Fruit fly (Drosophila melanogaster): Measurements from ENCODE around the gene lft.

lft gene

DNA sequence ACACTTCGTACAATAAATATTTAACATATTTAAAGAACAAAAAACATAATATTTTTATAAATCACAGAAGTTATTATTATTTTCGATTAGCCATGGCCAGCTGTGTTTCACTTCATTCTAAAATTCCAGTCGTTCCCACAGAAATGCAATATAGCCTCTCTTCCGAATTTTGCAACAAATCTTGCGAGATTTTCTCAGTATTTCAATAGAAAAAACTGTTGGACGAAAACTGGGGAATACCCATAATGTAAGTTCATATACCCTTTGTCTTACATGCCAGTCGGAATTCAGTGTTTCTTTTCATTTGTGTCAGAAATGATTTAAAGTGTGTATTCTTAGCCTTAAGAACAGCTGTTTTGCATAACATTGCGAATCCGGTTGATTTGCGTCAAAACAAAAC, 7.8 kb upstream of the lft start, which contains the start of the genes CtsL4 and ClpP (continued):
- TF ChIP-seq CG14441 (GFP tag; IDR thresholded peaks at IDR 0.05): no peak
- TF ChIP-seq CG15479 (GFP tag; optimal IDR thresholded peaks at IDR 0.05): peak; percentile 76
- peak; percentile 67 for TF ChIP-seq CG14710 (tag; optimal IDR thresholded peaks at IDR 0.05)
- TF ChIP-seq CG2889 (GFP tag; IDR thresholded peaks at IDR 0.05): no peak
- TF ChIP-seq CG12659 (GFP tag; optimal IDR thresholded peaks at IDR 0.05): peak; percentile 76
- peak; percentile 53 for TF ChIP-seq CG15514 (GFP tag; optimal IDR thresholded peaks at IDR 0.05)
- no peak for TF ChIP-seq unpg (GFP tag; optimal IDR thresholded peaks at IDR 0.05)
- TF ChIP-seq sqz (GFP tag; optimal IDR thresholded peaks at IDR 0.05): no peak
- TF ChIP-seq vfl (GFP tag; optimal IDR thresholded peaks at IDR 0.05): peak; percentile 43
- no peak for TF ChIP-seq CG11696 (GFP tag; IDR thresholded peaks at IDR 0.05)
- TF ChIP-seq H2.0 (GFP tag; IDR thresholded peaks at IDR 0.05): no peak
- TF ChIP-seq Blimp-1 (GFP tag; optimal IDR thresholded peaks at IDR 0.05): no peak
- TF ChIP-seq Dfd (GFP tag; optimal IDR thresholded peaks at IDR 0.05): no peak
- TF ChIP-seq NFAT (GFP tag; IDR thresholded peaks at IDR 0.05): no peak
- no peak for TF ChIP-seq CG7987 (GFP tag; optimal IDR thresholded peaks at IDR 0.05)
- TF ChIP-seq CG17802 (tag; optimal IDR thresholded peaks at IDR 0.05): peak; percentile 94
- TF ChIP-seq CG4424 (GFP tag; optimal IDR thresholded peaks at IDR 0.05): peak; percentile 35
- peak; percentile 72 for TF ChIP-seq pzg (GFP tag; optimal IDR thresholded peaks at IDR 0.05)
- peak; percentile 11 for TF ChIP-seq CG7786 (GFP tag; optimal IDR thresholded peaks at IDR 0.05)
- no peak for TF ChIP-seq tna (GFP tag; IDR thresholded peaks at IDR 0.05; ENCODE audit: partially characterized antibody)
- TF ChIP-seq Asciz (GFP tag; optimal IDR thresholded peaks at IDR 0.05): no peak
- TF ChIP-seq prd (optimal IDR thresholded peaks at IDR 0.05): no peak
- peak; percentile 67; the same call in 2 of the 3 replicates for TF ChIP-seq prd (GFP tag; IDR thresholded peaks at IDR 0.05)
- TF ChIP-seq wor (GFP tag; IDR thresholded peaks at IDR 0.05): no peak
- peak; percentile 20 for TF ChIP-seq Max (GFP tag; optimal IDR thresholded peaks at IDR 0.05)
- peak; percentile 78 for TF ChIP-seq CG8290 (GFP tag; optimal IDR thresholded peaks at IDR 0.05)
- peak in 1 of 2 experiments; percentile 14 for TF ChIP-seq CG8290 (tag; optimal IDR thresholded peaks at IDR 0.05)
- peak; percentile 15 for TF ChIP-seq Myb (GFP tag; optimal IDR thresholded peaks at IDR 0.05)
- no peak for TF ChIP-seq ERR (GFP tag; optimal IDR thresholded peaks at IDR 0.05)
- TF ChIP-seq Hey (tag; optimal IDR thresholded peaks at IDR 0.05): no peak
- peak; percentile 37 for TF ChIP-seq CG13775 (GFP tag; optimal IDR thresholded peaks at IDR 0.05)
- no peak for TF ChIP-seq Dad (GFP tag; optimal IDR thresholded peaks at IDR 0.05)
- TF ChIP-seq CG12744 (GFP tag; optimal IDR thresholded peaks at IDR 0.05): no peak
- no peak for TF ChIP-seq exex (tag; optimal IDR thresholded peaks at IDR 0.05)
- peak; percentile 49 for TF ChIP-seq ind (GFP tag; optimal IDR thresholded peaks at IDR 0.05)
- TF ChIP-seq CG8388 (GFP tag; optimal IDR thresholded peaks at IDR 0.05): peak; percentile 68
- no peak for TF ChIP-seq CG12769 (tag; optimal IDR thresholded peaks at IDR 0.05)
- TF ChIP-seq CG10462 (GFP tag; optimal IDR thresholded peaks at IDR 0.05): no peak
- no peak for TF ChIP-seq Trl (optimal IDR thresholded peaks at IDR 0.05)
- TF ChIP-seq Trl (GFP tag; optimal IDR thresholded peaks at IDR 0.05): peak; percentile 8
- TF ChIP-seq CG10321 (GFP tag; IDR thresholded peaks at IDR 0.05): no peak
- TF ChIP-seq Taf1 (GFP tag; IDR thresholded peaks at IDR 0.05): no peak
- no peak for TF ChIP-seq Deaf1 (tag; optimal IDR thresholded peaks at IDR 0.05)
- TF ChIP-seq CG31224 (GFP tag; IDR thresholded peaks at IDR 0.05): no peak
- no peak; the same call in 2 of the 3 replicates for TF ChIP-seq croc (GFP tag; conservative IDR thresholded peaks at IDR 0.05)
- peak; percentile 37 for TF ChIP-seq Six4 (GFP tag; optimal IDR thresholded peaks at IDR 0.05)
- peak; percentile 34 for TF ChIP-seq HLH54F (GFP tag; optimal IDR thresholded peaks at IDR 0.05)
- no peak for TF ChIP-seq ara (GFP tag; IDR thresholded peaks at IDR 0.05)
- TF ChIP-seq aop (GFP tag; IDR thresholded peaks at IDR 0.05): no peak
- no peak for TF ChIP-seq CG7963 (GFP tag; IDR thresholded peaks at IDR 0.05; ENCODE audit: partially characterized antibody)
- peak; percentile 75 for TF ChIP-seq CoRest (tag; optimal IDR thresholded peaks at IDR 0.05)
- peak; percentile 46 for TF ChIP-seq zen (tag; optimal IDR thresholded peaks at IDR 0.05)
- no peak for TF ChIP-seq toy (GFP tag; IDR thresholded peaks at IDR 0.05)

Measured in whole organism, embryonic.